Worm (Caenorhabditis elegans) whole organism, L4 larva: ENCODE results near the gene sul-2.

ENCODE experiments used
- F49E8.2 ChIP-seq: sonication (generic microtip); optimal IDR thresholded peaks from 2 replicates; lab custom pipeline; 2016; ENCODE audit warnings: missing compliant biosample characterization, mild to moderate bottlenecking, missing genetic modification characterization, borderline replicate concordance
- ceh-44 ChIP-seq: fragments of 200-800 bp; sonication (Bioruptor generic); IDR thresholded peaks from 2 replicates; pipeline ENCODE4 v1.3.6; 2022; ENCODE audit warnings: missing genetic modification reagents, missing genetic modification characterization, missing compliant biosample characterization
- lin-15B ChIP-seq: fragments of 150-350 bp; sonication (generic microtip); optimal IDR thresholded peaks from 3 replicates; lab custom pipeline; 2014; ENCODE audit warnings: missing biosample characterization, missing genetic modification characterization
- nhr-25 ChIP-seq: sonication (generic microtip); optimal IDR thresholded peaks from 2 replicates; lab custom pipeline; 2017; ENCODE audit warnings: missing genetic modification characterization, mild to moderate bottlenecking, missing compliant biosample characterization, antibody characterized with exemption, moderate library complexity, borderline replicate concordance; ENCODE audit not compliant: insufficient read depth
- php-3 ChIP-seq: fragments of 200-800 bp; sonication (Bioruptor generic); IDR thresholded peaks from 2 replicates; pipeline ENCODE4 v1.3.6; 2022; ENCODE audit warnings: missing genetic modification reagents, missing genetic modification characterization, missing compliant biosample characterization

ce11 chrV:8201229-8201858, 43.8 kb downstream of the sul-2 start, which contains the start of gene cri-2:
- TF ChIP-seq lin-15B (tag; lab: Kevin White, UChicago) (no peak), php-3 (GFP tag; lab: Robert Waterston, UW) (no peak), ceh-44 (GFP tag; lab: Robert Waterston, UW) (no peak), nhr-25 (tag; lab: Kevin White, UChicago) (no peak), F49E8.2 (tag; lab: Kevin White, UChicago) (no peak)
